Worm (Caenorhabditis elegans) whole organism, L3 larva: ENCODE results near the gene gex-5.

Experiments
- R02D3.7 ChIP-seq: fragments of 150-350 bp; optimal IDR thresholded peaks from 2 replicates; lab custom pipeline; 2014; ENCODE audit warnings: missing biosample characterization, missing genetic modification characterization
- ZK546.5 ChIP-seq: sonication (generic microtip); optimal IDR thresholded peaks from 2 replicates; lab custom pipeline; 2017; ENCODE audit warnings: missing biosample characterization, missing genetic modification characterization
- aly-2 ChIP-seq: fragments of 150-350 bp; optimal IDR thresholded peaks from 2 replicates; lab custom pipeline; 2014; ENCODE audit warnings: missing biosample characterization, missing genetic modification characterization
- ama-1 ChIP-seq: fragments of 150-350 bp; optimal IDR thresholded peaks from 2 replicates; lab custom pipeline; 2018
- ceh-16 ChIP-seq: sonication (generic microtip); optimal IDR thresholded peaks from 2 replicates; lab custom pipeline; 2017; ENCODE audit warnings: missing biosample characterization, missing genetic modification characterization
- ceh-28 ChIP-seq: fragments of 150-350 bp; optimal IDR thresholded peaks from 2 replicates; lab custom pipeline; 2014; ENCODE audit warnings: missing biosample characterization, missing genetic modification reagents, missing genetic modification characterization
- ceh-82 ChIP-seq: fragments of 150-350 bp; optimal IDR thresholded peaks from 2 replicates; lab custom pipeline; 2014; ENCODE audit warnings: missing biosample characterization, missing genetic modification characterization
- ceh-9 ChIP-seq: sonication (generic microtip); optimal IDR thresholded peaks from 2 replicates; lab custom pipeline; 2018; ENCODE audit warnings: missing biosample characterization, missing genetic modification characterization
- daf-12 ChIP-seq: fragments of 150-350 bp; optimal IDR thresholded peaks from 2 replicates; lab custom pipeline; 2014; ENCODE audit warnings: missing biosample characterization, missing genetic modification reagents, missing genetic modification characterization
- egl-27 ChIP-seq: sonication (generic microtip); optimal IDR thresholded peaks from 4 replicates; lab custom pipeline; 2017; ENCODE audit warnings: missing biosample characterization, missing genetic modification reagents, missing genetic modification characterization
- egl-5 ChIP-seq: fragments of 150-350 bp; optimal IDR thresholded peaks from 2 replicates; lab custom pipeline; 2017; ENCODE audit warnings: missing biosample characterization, missing genetic modification reagents, missing genetic modification characterization, inconsistent platforms
- elt-1 ChIP-seq: fragments of 150-350 bp; optimal IDR thresholded peaks from 2 replicates; lab custom pipeline; 2014; ENCODE audit warnings: missing biosample characterization, missing genetic modification characterization
- elt-2 ChIP-seq: sonication (generic microtip); optimal IDR thresholded peaks from 2 replicates; lab custom pipeline; 2016; ENCODE audit warnings: missing genetic modification reagents, mild to moderate bottlenecking, missing genetic modification characterization, missing compliant biosample characterization
- elt-3 ChIP-seq, 3 experiments: fragments of 150-350 bp in 1 of 3; sonication (generic microtip) in 2 of 3; optimal IDR thresholded peaks; 2 replicates in 2 of 3; 4 replicates in 1 of 3; lab custom pipeline; 2014 to 2017; ENCODE audit warnings: missing biosample characterization in 3 of 3, missing genetic modification characterization in 3 of 3
- eor-1 ChIP-seq, 2 experiments: fragments of 150-350 bp; optimal IDR thresholded peaks; 2 replicates each; lab custom pipeline; 2014 to 2018; ENCODE audit warnings: missing biosample characterization in 2 of 2, missing genetic modification characterization in 2 of 2
- fkh-10 ChIP-seq: sonication (generic microtip); optimal IDR thresholded peaks from 2 replicates; lab custom pipeline; 2017; ENCODE audit warnings: missing biosample characterization, missing genetic modification reagents, missing genetic modification characterization
- fkh-2 ChIP-seq: fragments of 150-350 bp; optimal IDR thresholded peaks from 2 replicates; lab custom pipeline; 2014; ENCODE audit warnings: missing biosample characterization, missing genetic modification reagents, missing genetic modification characterization
- fos-1 ChIP-seq: fragments of 150-350 bp; optimal IDR thresholded peaks from 2 replicates; lab custom pipeline; 2014; ENCODE audit warnings: missing biosample characterization, missing genetic modification characterization
- hmg-11 ChIP-seq: sonication (generic microtip); optimal IDR thresholded peaks from 2 replicates; lab custom pipeline; 2016; ENCODE audit warnings: missing genetic modification characterization, missing compliant biosample characterization
- jun-1 ChIP-seq: fragments of 150-350 bp; optimal IDR thresholded peaks from 2 replicates; lab custom pipeline; 2014; ENCODE audit warnings: missing biosample characterization, missing genetic modification reagents, missing genetic modification characterization
- lin-15B ChIP-seq: fragments of 150-350 bp; optimal IDR thresholded peaks from 2 replicates; lab custom pipeline; 2014; ENCODE audit warnings: missing biosample characterization, missing genetic modification characterization
- lin-39 ChIP-seq: fragments of 150-350 bp; optimal IDR thresholded peaks from 2 replicates; lab custom pipeline; 2018; ENCODE audit warnings: missing biosample characterization, missing genetic modification reagents, missing genetic modification characterization
- lsy-12 ChIP-seq: sonication (generic microtip); optimal IDR thresholded peaks from 2 replicates; lab custom pipeline; 2016; ENCODE audit warnings: mild to moderate bottlenecking, missing genetic modification characterization, missing compliant biosample characterization
- mdl-1 ChIP-seq: fragments of 150-350 bp; optimal IDR thresholded peaks from 2 replicates; lab custom pipeline; 2014; ENCODE audit warnings: missing biosample characterization, missing genetic modification characterization
- mml-1 ChIP-seq: fragments of 150-350 bp; sonication (generic microtip); optimal IDR thresholded peaks from 3 replicates; lab custom pipeline; 2014; ENCODE audit warnings: missing biosample characterization, missing genetic modification characterization
- nfya-1 ChIP-seq: sonication (generic microtip); optimal IDR thresholded peaks from 2 replicates; lab custom pipeline; 2017; ENCODE audit warnings: missing genetic modification characterization, mild to moderate bottlenecking, missing compliant biosample characterization, antibody characterized with exemption, moderate library complexity; ENCODE audit not compliant: insufficient read depth
- nhr-11 ChIP-seq: fragments of 150-350 bp; optimal IDR thresholded peaks from 2 replicates; lab custom pipeline; 2014; ENCODE audit warnings: missing biosample characterization, missing genetic modification characterization
- nhr-12 ChIP-seq: fragments of 150-350 bp; optimal IDR thresholded peaks from 2 replicates; lab custom pipeline; 2014; ENCODE audit warnings: missing biosample characterization, missing genetic modification characterization
- nhr-23 ChIP-seq: fragments of 150-350 bp; optimal IDR thresholded peaks from 2 replicates; lab custom pipeline; 2014; ENCODE audit warnings: missing biosample characterization, missing genetic modification reagents, missing genetic modification characterization
- nhr-237 ChIP-seq: fragments of 150-350 bp; optimal IDR thresholded peaks from 2 replicates; lab custom pipeline; 2014; ENCODE audit warnings: missing biosample characterization, missing genetic modification characterization
- nhr-25 ChIP-seq: sonication (generic microtip); optimal IDR thresholded peaks from 2 replicates; lab custom pipeline; 2017; ENCODE audit warnings: missing biosample characterization, missing genetic modification characterization
- nhr-28 ChIP-seq: fragments of 150-350 bp; optimal IDR thresholded peaks from 2 replicates; lab custom pipeline; 2014; ENCODE audit warnings: missing biosample characterization, missing genetic modification characterization
- nhr-43 ChIP-seq: sonication (generic microtip); optimal IDR thresholded peaks from 2 replicates; lab custom pipeline; 2016; ENCODE audit warnings: mild to moderate bottlenecking, missing genetic modification characterization, missing compliant biosample characterization; ENCODE audit not compliant: poor library complexity, severe bottlenecking
- nhr-67 ChIP-seq: fragments of 150-350 bp; optimal IDR thresholded peaks from 2 replicates; lab custom pipeline; 2014; ENCODE audit warnings: missing biosample characterization, missing genetic modification characterization
- nhr-76 ChIP-seq: fragments of 150-350 bp; sonication (generic microtip); optimal IDR thresholded peaks from 5 replicates; lab custom pipeline; 2014; ENCODE audit warnings: missing biosample characterization, missing genetic modification characterization
- nhr-77 ChIP-seq: fragments of 150-350 bp; optimal IDR thresholded peaks from 2 replicates; lab custom pipeline; 2014; ENCODE audit warnings: missing biosample characterization, missing genetic modification characterization
- pha-4 ChIP-seq: fragments of 150-350 bp; optimal IDR thresholded peaks from 2 replicates; lab custom pipeline; 2014; ENCODE audit warnings: missing biosample characterization, missing genetic modification reagents, missing genetic modification characterization
- pqm-1 ChIP-seq: fragments of 150-350 bp; optimal IDR thresholded peaks from 2 replicates; lab custom pipeline; 2017; ENCODE audit warnings: missing biosample characterization, missing genetic modification characterization, inconsistent platforms
- sea-2 ChIP-seq: fragments of 150-350 bp; sonication (generic microtip); optimal IDR thresholded peaks from 4 replicates; lab custom pipeline; 2014; ENCODE audit warnings: missing biosample characterization, missing genetic modification reagents, missing genetic modification characterization
- skn-1 ChIP-seq: fragments of 150-350 bp; optimal IDR thresholded peaks from 2 replicates; lab custom pipeline; 2014; ENCODE audit warnings: missing biosample characterization, missing genetic modification characterization
- snpc-4 ChIP-seq: fragments of 150-350 bp; optimal IDR thresholded peaks from 2 replicates; lab custom pipeline; 2014; ENCODE audit warnings: missing biosample characterization, missing genetic modification characterization
- tbx-2 ChIP-seq: sonication (generic microtip); optimal IDR thresholded peaks from 2 replicates; lab custom pipeline; 2016; ENCODE audit warnings: mild to moderate bottlenecking, missing genetic modification characterization, missing compliant biosample characterization
- unc-39 ChIP-seq: sonication (generic microtip); optimal IDR thresholded peaks from 4 replicates; lab custom pipeline; 2017; ENCODE audit warnings: missing biosample characterization, missing genetic modification characterization
- unc-62 ChIP-seq: fragments of 150-350 bp; sonication (generic microtip); optimal IDR thresholded peaks from 4 replicates; lab custom pipeline; 2014; ENCODE audit warnings: missing biosample characterization, missing genetic modification reagents, missing genetic modification characterization
- zag-1 ChIP-seq: fragments of 150-350 bp; optimal IDR thresholded peaks from 2 replicates; lab custom pipeline; 2014; ENCODE audit warnings: missing biosample characterization, missing genetic modification characterization
- ztf-11 ChIP-seq: fragments of 150-350 bp; optimal IDR thresholded peaks from 2 replicates; lab custom pipeline; 2014; ENCODE audit warnings: missing biosample characterization, missing genetic modification characterization
- ztf-4 ChIP-seq: fragments of 150-350 bp; optimal IDR thresholded peaks from 2 replicates; lab custom pipeline; 2014; ENCODE audit warnings: missing biosample characterization, missing genetic modification characterization

gex-5 gene

ce11 chrIII:4756983-4757382, 24.8 kb downstream of the gex-5 start, which contains the start of gene fbxl-2:
fbxl-2 (plus strand) TSS chrIII:4757260.
- TF ChIP-seq nhr-12 (tag; lab: Kevin White, UChicago) (no peak), sea-2 (no peak), lsy-12 (tag; lab: Kevin White, UChicago) (peak; percentile 94), nhr-76 (tag; lab: Kevin White, UChicago) (peak; percentile 13), lin-39 (tag; lab: Kevin White, UChicago) (peak; percentile 99), pha-4 (peak; percentile 98), elt-2 (tag; lab: Kevin White, UChicago) (peak; percentile 76), ceh-82 (tag; lab: Kevin White, UChicago) (peak; percentile 65), jun-1 (tag; lab: Kevin White, UChicago) (peak; percentile 89), ZK546.5 (peak; percentile 10), elt-3 (tag; optimal IDR thresholded peaks at IDR 0.05; lab: Kevin White, UChicago) (peak in 2 of 3 experiments; percentile 60 to 70), nhr-28 (tag; lab: Kevin White, UChicago) (no peak), nhr-77 (tag; lab: Kevin White, UChicago) (peak; percentile 84), fkh-10 (GFP tag; lab: Kevin White, UChicago) (peak; percentile 47), unc-62 (GFP tag; lab: Kevin White, UChicago) (peak; percentile 5), egl-5 (peak; percentile 96), ceh-9 (no peak), aly-2 (tag; lab: Kevin White, UChicago) (no peak), unc-39 (tag; lab: Kevin White, UChicago) (no peak), R02D3.7 (tag; lab: Kevin White, UChicago) (peak; percentile 97), mml-1 (tag; lab: Kevin White, UChicago) (no peak), fos-1 (tag; lab: Kevin White, UChicago) (peak; percentile 67), skn-1 (tag; lab: Kevin White, UChicago) (peak; percentile 60), daf-12 (tag; lab: Kevin White, UChicago) (no peak), lin-15B (peak; percentile 98), nhr-237 (tag; lab: Kevin White, UChicago) (no peak), ztf-11 (no peak), nhr-43 (tag; lab: Kevin White, UChicago) (peak; percentile 96), hmg-11 (tag; lab: Kevin White, UChicago) (peak; percentile 83), ama-1 (lab: Kevin White, UChicago) (peak; percentile 68), snpc-4 (tag; lab: Kevin White, UChicago) (peak; percentile 91), ceh-16 (tag; lab: Kevin White, UChicago) (no peak), nhr-25 (tag; lab: Kevin White, UChicago) (peak; percentile 99), egl-27 (tag; lab: Kevin White, UChicago) (no peak), ztf-4 (tag; lab: Kevin White, UChicago) (peak; percentile 81), mdl-1 (no peak), zag-1 (tag; lab: Kevin White, UChicago) (no peak), nhr-67 (no peak), ceh-28 (tag; lab: Kevin White, UChicago) (peak; percentile 88), nfya-1 (tag; lab: Kevin White, UChicago) (peak; percentile 97), fkh-2 (tag; lab: Kevin White, UChicago) (no peak), pqm-1 (peak; percentile 47), nhr-11 (tag; lab: Kevin White, UChicago) (peak; percentile 71), tbx-2 (tag; lab: Kevin White, UChicago) (peak; percentile 91), eor-1 (tag; optimal IDR thresholded peaks at IDR 0.05; lab: Kevin White, UChicago) (no peak), elt-1 (tag; lab: Kevin White, UChicago) (peak; percentile 65), nhr-23 (tag; lab: Kevin White, UChicago) (peak; percentile 96)
